Worm (Caenorhabditis elegans): ENCODE measurements around the gene T20D4.11.
"Not testable (repeated sequence)": the region's sequence is repeated elsewhere in the genome, so short reads cannot be mapped to it uniquely, and the experiment has no call there.

DNA sequence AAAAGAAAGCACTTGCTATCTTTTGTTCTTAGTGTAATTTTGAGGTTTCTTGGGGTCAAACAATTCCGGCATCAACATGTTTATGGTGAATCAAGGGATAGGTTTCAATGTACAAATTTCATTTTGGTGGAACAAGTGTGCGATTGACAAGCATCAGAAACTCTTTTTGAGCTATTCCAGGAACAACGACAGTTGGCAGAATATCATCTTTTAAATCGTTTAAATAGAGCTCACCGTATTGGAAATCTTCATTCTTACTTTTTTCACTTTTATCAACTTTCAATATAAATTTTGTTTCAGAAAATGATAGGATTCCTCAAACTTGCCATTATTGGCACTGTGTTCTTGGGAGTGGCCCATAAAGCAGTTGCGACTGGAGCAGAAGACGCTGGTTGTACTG, 1.5 kb downstream of the T20D4.11 start, which contains the start of gene T20D4.10:
- not testable (repeated sequence) for TF ChIP-seq ztf-11 (tag; optimal IDR thresholded peaks at IDR 0.05); ceh-43 (GFP tag; optimal IDR thresholded peaks at IDR 0.05); nhr-12 (tag; optimal IDR thresholded peaks at IDR 0.05); lin-13 (tag; optimal IDR thresholded peaks at IDR 0.05); elt-3 (tag; optimal IDR thresholded peaks at IDR 0.05); pha-4 (tag; optimal IDR thresholded peaks at IDR 0.05); drap-1 (GFP tag; optimal IDR thresholded peaks at IDR 0.05); ham-2 (GFP tag; optimal IDR thresholded peaks at IDR 0.05); mep-1 (tag; optimal IDR thresholded peaks at IDR 0.05); mls-2 (tag; optimal IDR thresholded peaks at IDR 0.05); lsy-2 (tag; optimal IDR thresholded peaks at IDR 0.05); unc-39 (tag; optimal IDR thresholded peaks at IDR 0.05); unc-62 (GFP tag; optimal IDR thresholded peaks at IDR 0.05)

All from whole organism, mixed stage, embryonic.